Worm (Caenorhabditis elegans) whole organism, midembryonic: ENCODE measurements around the gene ZK616.65.

Experiments
- T22C8.4 ChIP-seq: fragments of 200-800 bp; sonication (Bioruptor generic); IDR thresholded peaks from 2 replicates; pipeline ENCODE4 v1.3.6; 2022; ENCODE audit warnings: missing genetic modification characterization, missing compliant biosample characterization
- cog-1 ChIP-seq: sonication (generic microtip); optimal IDR thresholded peaks from 2 replicates; lab custom pipeline; 2016; ENCODE audit warnings: missing genetic modification characterization, missing compliant biosample characterization
- flt-1 ChIP-seq: fragments of 200-800 bp; sonication (Bioruptor generic); IDR thresholded peaks from 2 replicates; pipeline ENCODE4 v1.3.6; 2022; ENCODE audit warnings: missing genetic modification characterization, missing compliant biosample characterization
- klf-2 ChIP-seq: fragments of 200-800 bp; sonication (Bioruptor generic); conservative IDR thresholded peaks from 2 replicates; pipeline ENCODE4 v1.3.6; 2022; ENCODE audit warnings: missing genetic modification reagents, missing genetic modification characterization, missing compliant biosample characterization
- med-1 ChIP-seq: sonication (generic microtip); optimal IDR thresholded peaks from 2 replicates; lab custom pipeline; 2017; ENCODE audit warnings: missing genetic modification characterization, mild to moderate bottlenecking, missing compliant biosample characterization, antibody characterized with exemption, missing genetic modification reagents; ENCODE audit not compliant: insufficient read depth
- ref-1 ChIP-seq: fragments of 200-800 bp; sonication (Bioruptor generic); conservative IDR thresholded peaks from 2 replicates; pipeline ENCODE4 v1.3.6; 2022; ENCODE audit warnings: missing genetic modification reagents, missing genetic modification characterization, missing compliant biosample characterization
- tab-1 ChIP-seq: fragments of 200-800 bp; sonication (Bioruptor generic); IDR thresholded peaks from 2 replicates; pipeline ENCODE4 v1.3.6; 2022; ENCODE audit warnings: missing genetic modification characterization, missing compliant biosample characterization
- ztf-23 ChIP-seq: fragments of 200-800 bp; sonication (Bioruptor generic); IDR thresholded peaks from 2 replicates; pipeline ENCODE4 v1.3.6; 2022; ENCODE audit warnings: missing genetic modification reagents, missing genetic modification characterization, missing compliant biosample characterization
- ztf-29 ChIP-seq: fragments of 200-800 bp; sonication (Bioruptor generic); IDR thresholded peaks from 2 replicates; pipeline ENCODE4 v1.3.6; 2022; ENCODE audit warnings: missing genetic modification reagents, missing genetic modification characterization, missing compliant biosample characterization

ZK616.65 gene

ce11 chrIV:5381334-5381733, 29.7 kb downstream of the ZK616.65 start, which contains the start of gene F41H10.2:
Gene F41H10.2, plus strand, starts transcription at chrIV:5381634.
- no peak for TF ChIP-seq med-1
- no peak for TF ChIP-seq ztf-23 (GFP tag; lab: Robert Waterston, UW)
- TF ChIP-seq cog-1 (tag; lab: Kevin White, UChicago) = no peak
- TF ChIP-seq ztf-29 = no peak
- no peak for TF ChIP-seq klf-2 (GFP tag; lab: Robert Waterston, UW)

- no peak for TF ChIP-seq tab-1 (GFP tag; lab: Robert Waterston, UW)
These were observed 30.9 kb downstream of the ZK616.65 start for ce11 chrIV:5380140-5380539.

- TF ChIP-seq ztf-23 (GFP tag; lab: Robert Waterston, UW) = no peak
- no peak for TF ChIP-seq ztf-29
- no peak for TF ChIP-seq T22C8.4 (GFP tag; lab: Robert Waterston, UW)
- no peak for TF ChIP-seq klf-2 (GFP tag; lab: Robert Waterston, UW)
- no peak for TF ChIP-seq med-1
- no peak for TF ChIP-seq flt-1 (GFP tag; lab: Robert Waterston, UW)
- TF ChIP-seq ref-1 (GFP tag; lab: Robert Waterston, UW) = no peak
- TF ChIP-seq tab-1 (GFP tag; lab: Robert Waterston, UW) = no peak
- no peak for TF ChIP-seq cog-1 (tag; lab: Kevin White, UChicago)
These were observed 34.0 kb downstream of the ZK616.65 start, which contains the start of gene elo-5 for ce11 chrIV:5377062-5377461. Gene elo-5, minus strand, starts transcription at chrIV:5377117.

- no peak for TF ChIP-seq ztf-23 (GFP tag; lab: Robert Waterston, UW)
- no peak for TF ChIP-seq med-1
- no peak for TF ChIP-seq klf-2 (GFP tag; lab: Robert Waterston, UW)
- TF ChIP-seq cog-1 (tag; lab: Kevin White, UChicago) = no peak
- TF ChIP-seq tab-1 (GFP tag; lab: Robert Waterston, UW) = no peak
- TF ChIP-seq ztf-29 = no peak
- TF ChIP-seq flt-1 (GFP tag; lab: Robert Waterston, UW) = no peak
- TF ChIP-seq T22C8.4 (GFP tag; lab: Robert Waterston, UW) = no peak
- no peak for TF ChIP-seq ref-1 (GFP tag; lab: Robert Waterston, UW)
These were observed 36.1 kb downstream of the ZK616.65 start for ce11 chrIV:5374946-5375345.

- TF ChIP-seq tab-1 (GFP tag; lab: Robert Waterston, UW) (no peak), flt-1 (GFP tag; lab: Robert Waterston, UW) (no peak), T22C8.4 (GFP tag; lab: Robert Waterston, UW) (no peak), cog-1 (tag; lab: Kevin White, UChicago) (no peak), ref-1 (GFP tag; lab: Robert Waterston, UW) (no peak), ztf-23 (GFP tag; lab: Robert Waterston, UW) (no peak), med-1 (no peak), ztf-29 (no peak), klf-2 (GFP tag; lab: Robert Waterston, UW) (no peak)
These were observed 36.7 kb downstream of the ZK616.65 start for ce11 chrIV:5374321-5374720.

ce11 chrIV:5370914-5371313, 40.1 kb downstream of the ZK616.65 start:
- TF ChIP-seq ref-1 (GFP tag; lab: Robert Waterston, UW) = 0 out of 2 replicates have a peak, but pooled peaks have one; percentile 19
- TF ChIP-seq med-1 = peak; percentile 34
- TF ChIP-seq ztf-29 = 0 out of 2 replicates have a peak, but pooled peaks have one; percentile 29
- peak; percentile 85 for TF ChIP-seq flt-1 (GFP tag; lab: Robert Waterston, UW)
- peak; percentile 26 for TF ChIP-seq cog-1 (tag; lab: Kevin White, UChicago)
- TF ChIP-seq tab-1 (GFP tag; lab: Robert Waterston, UW) = peak; percentile 39; the same call in 1 of the 2 replicates
- 0 out of 2 replicates have a peak, but pooled peaks have one; percentile 25 for TF ChIP-seq ztf-23 (GFP tag; lab: Robert Waterston, UW)
- TF ChIP-seq T22C8.4 (GFP tag; lab: Robert Waterston, UW) = peak; percentile 57; the same call in 1 of the 2 replicates
- no peak for TF ChIP-seq klf-2 (GFP tag; lab: Robert Waterston, UW)

ce11 chrIV:5369414-5369813, 41.6 kb downstream of the ZK616.65 start, which contains the start of gene F41H10.3:
Gene F41H10.3, plus strand, starts transcription at chrIV:5369801.
- TF ChIP-seq ztf-23 (GFP tag; lab: Robert Waterston, UW) (no peak), cog-1 (tag; lab: Kevin White, UChicago) (no peak), T22C8.4 (GFP tag; lab: Robert Waterston, UW) (no peak), klf-2 (GFP tag; lab: Robert Waterston, UW) (no peak), tab-1 (GFP tag; lab: Robert Waterston, UW) (no peak), flt-1 (GFP tag; lab: Robert Waterston, UW) (no peak), med-1 (no peak), ztf-29 (no peak), ref-1 (GFP tag; lab: Robert Waterston, UW) (no peak)

ce11 chrIV:5368860-5369259, 42.2 kb downstream of the ZK616.65 start:
- TF ChIP-seq ztf-29 = no peak
- TF ChIP-seq ref-1 (GFP tag; lab: Robert Waterston, UW) = no peak
- no peak for TF ChIP-seq med-1
- no peak for TF ChIP-seq flt-1 (GFP tag; lab: Robert Waterston, UW)
- no peak for TF ChIP-seq cog-1 (tag; lab: Kevin White, UChicago)
- no peak for TF ChIP-seq tab-1 (GFP tag; lab: Robert Waterston, UW)
- peak; percentile 68 for TF ChIP-seq T22C8.4 (GFP tag; lab: Robert Waterston, UW)

- TF ChIP-seq ref-1 (GFP tag; lab: Robert Waterston, UW) = no peak
- no peak for TF ChIP-seq cog-1 (tag; lab: Kevin White, UChicago)
- TF ChIP-seq klf-2 (GFP tag; lab: Robert Waterston, UW) = no peak
- no peak for TF ChIP-seq ztf-29
- no peak for TF ChIP-seq med-1
- TF ChIP-seq flt-1 (GFP tag; lab: Robert Waterston, UW) = no peak
These were observed 43.1 kb downstream of the ZK616.65 start for ce11 chrIV:5367899-5368298.

ce11 chrIV:5366567-5366966, 44.5 kb downstream of the ZK616.65 start, which contains the start of gene sand-1:
Gene sand-1, plus strand, starts transcription at chrIV:5366867.
- TF ChIP-seq ref-1 (GFP tag; lab: Robert Waterston, UW) (no peak), flt-1 (GFP tag; lab: Robert Waterston, UW) (no peak), tab-1 (GFP tag; lab: Robert Waterston, UW) (no peak), klf-2 (GFP tag; lab: Robert Waterston, UW) (no peak), ztf-29 (no peak), T22C8.4 (GFP tag; lab: Robert Waterston, UW) (no peak)
